Fruit fly (Drosophila melanogaster) Kc167 (cell line): ENCODE data around the gene cpo.

ENCODE experiments used
- Sin3A ChIP-seq: fragments of >200 bp; optimal IDR thresholded peaks from 2 replicates; lab custom pipeline; 2018; ENCODE audit warnings: missing external identifiers
- h ChIP-seq: fragments of >200 bp; optimal IDR thresholded peaks from 3 replicates; lab custom pipeline; 2018; ENCODE audit warnings: missing external identifiers
- psq ChIP-seq: fragments of >200 bp; optimal IDR thresholded peaks from 2 replicates; lab custom pipeline; 2017; ENCODE audit warnings: missing external identifiers
- ttk ChIP-seq: sonication (Bioruptor generic); optimal IDR thresholded peaks from 2 replicates; lab custom pipeline; 2017; ENCODE audit warnings: missing external identifiers

DNA sequence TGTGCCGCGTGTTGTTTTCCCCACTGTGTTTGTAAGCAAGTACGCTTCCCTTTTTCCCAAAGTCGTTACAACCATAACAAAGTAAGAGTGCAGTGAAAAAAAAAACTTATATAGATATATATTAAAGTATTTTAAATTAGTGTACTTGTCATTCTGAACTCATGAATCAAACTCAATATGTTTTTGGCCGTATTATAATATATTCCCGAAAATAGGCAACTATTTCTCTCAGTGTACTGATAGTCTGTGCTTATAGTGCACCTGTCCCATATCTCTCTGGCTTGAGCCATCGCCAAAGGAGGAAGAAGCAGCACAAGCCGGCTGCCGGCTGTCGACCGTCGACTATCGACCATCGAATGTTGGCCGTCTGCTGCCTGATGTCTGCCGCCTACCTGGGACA is 21.5 kb downstream of the cpo start:
- TF ChIP-seq h (lab: Kevin White, UChicago) = no peak
- no peak for TF ChIP-seq ttk (lab: Kevin White, UChicago)
- no peak for TF ChIP-seq Sin3A (lab: Kevin White, UChicago)
- no peak for TF ChIP-seq psq
